Fruit fly (Drosophila melanogaster) whole organism, embryonic: Measurements from ENCODE around the gene ND-MNLL.

ENCODE experiments used
- CG10267 ChIP-seq: fragments of 200-800 bp; sonication (Bioruptor generic); optimal IDR thresholded peaks from 2 replicates; lab custom pipeline; 2018; ENCODE audit warnings: missing biosample characterization, mild to moderate bottlenecking, missing genetic modification characterization, moderate library complexity
- CG12659 ChIP-seq: fragments of 200-800 bp; sonication (Bioruptor generic); optimal IDR thresholded peaks from 3 replicates; lab custom pipeline; 2017; ENCODE audit warnings: mild to moderate bottlenecking, missing biosample characterization, missing genetic modification reagents, missing genetic modification characterization
- CG42726 ChIP-seq: fragments of 200-800 bp; sonication (Bioruptor generic); IDR thresholded peaks from 2 replicates; pipeline ENCODE4 v1.3.6; 2022; ENCODE audit warnings: missing biosample characterization, missing genetic modification characterization; ENCODE audit not compliant: partially characterized antibody
- dimm ChIP-seq: fragments of 200-800 bp; sonication (Bioruptor generic); IDR thresholded peaks from 2 replicates; pipeline ENCODE4 v1.3.6; 2022; ENCODE audit warnings: missing biosample characterization, missing genetic modification characterization
- emc ChIP-seq: fragments of 200-800 bp; sonication (Bioruptor generic); optimal IDR thresholded peaks from 2 replicates; lab custom pipeline; 2016; ENCODE audit warnings: missing biosample characterization, missing genetic modification characterization
- gfzf ChIP-seq: fragments of 200-800 bp; sonication (Bioruptor generic); optimal IDR thresholded peaks from 2 replicates; lab custom pipeline; 2016; ENCODE audit warnings: missing biosample characterization, mild to moderate bottlenecking, missing genetic modification characterization, moderate library complexity
- ind ChIP-seq: fragments of 200-800 bp; sonication (Bioruptor generic); optimal IDR thresholded peaks from 3 replicates; lab custom pipeline; 2016; ENCODE audit warnings: missing biosample characterization, missing genetic modification characterization
- trem ChIP-seq: fragments of 200-800 bp; optimal IDR thresholded peaks from 3 replicates; lab custom pipeline; 2019; ENCODE audit warnings: missing biosample characterization, mild to moderate bottlenecking, missing genetic modification characterization, moderate library complexity
- vvl ChIP-seq: fragments of 200-800 bp; sonication (Bioruptor generic); IDR thresholded peaks from 2 replicates; pipeline ENCODE4 v1.3.6; 2022; ENCODE audit warnings: missing biosample characterization, missing genetic modification characterization

- TF ChIP-seq vvl (GFP tag; lab: Robert Waterston, UW) = no peak
- no peak for TF ChIP-seq emc (GFP tag; lab: Kevin White, UChicago)
- TF ChIP-seq dimm (GFP tag; lab: Robert Waterston, UW) = no peak
- TF ChIP-seq gfzf (GFP tag; lab: Kevin White, UChicago) = no peak
- no peak for TF ChIP-seq trem (tag; lab: Kevin White, UChicago)
- no peak for TF ChIP-seq ind (GFP tag; lab: Kevin White, UChicago)
- TF ChIP-seq CG10267 (tag; lab: Kevin White, UChicago) = no peak
- TF ChIP-seq CG12659 = no peak
- no peak for TF ChIP-seq CG42726 (GFP tag; lab: Robert Waterston, UW)
These were observed 7.1 kb upstream of the ND-MNLL start for dm6 chrX:7900659-7901058.
